Worm (Caenorhabditis elegans): ENCODE measurements around the gene mix-1.

DNA sequence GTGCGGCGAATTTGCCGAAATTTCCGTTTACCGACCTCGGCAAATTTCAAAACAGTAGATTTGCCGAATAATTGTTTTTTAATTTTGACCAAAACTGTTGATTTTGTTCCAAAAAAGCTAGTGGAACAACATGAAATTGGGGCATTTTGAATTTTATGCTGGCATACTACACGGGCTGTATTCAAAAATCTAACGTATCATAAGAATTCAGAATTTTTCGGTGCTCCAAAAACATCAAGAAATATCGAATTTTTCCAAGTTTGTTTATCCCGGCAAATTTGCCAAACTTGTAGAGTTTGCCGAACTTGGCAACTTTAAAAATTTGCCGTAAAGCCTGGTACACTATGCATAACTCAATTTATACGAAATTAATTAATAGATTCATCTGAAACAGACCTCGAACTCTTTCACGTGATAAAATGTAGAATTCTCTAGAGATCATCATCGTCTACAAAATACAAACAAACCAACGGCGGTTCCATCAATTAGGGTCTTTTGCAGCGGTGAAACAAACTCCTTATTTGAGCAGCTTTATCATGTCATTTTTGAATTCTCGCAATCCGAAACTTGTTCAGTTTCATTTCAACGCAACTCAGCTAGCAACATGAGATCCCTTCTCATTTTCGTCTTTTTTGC, 15.2 kb upstream of the mix-1 start, which contains the start of gene R06F6.14:
- no peak for TF ChIP-seq med-1 (GFP tag; optimal IDR thresholded peaks at IDR 0.05; ENCODE audit: insufficient read depth)
- no peak for TF ChIP-seq ztf-29 (GFP tag; IDR thresholded peaks at IDR 0.05)
- TF ChIP-seq cog-1 (tag; optimal IDR thresholded peaks at IDR 0.05): no peak
- no peak for TF ChIP-seq flt-1 (GFP tag; IDR thresholded peaks at IDR 0.05)
- no peak for TF ChIP-seq klf-2 (GFP tag; conservative IDR thresholded peaks at IDR 0.05)
- TF ChIP-seq ztf-23 (GFP tag; IDR thresholded peaks at IDR 0.05): no peak
- no peak for TF ChIP-seq tab-1 (GFP tag; IDR thresholded peaks at IDR 0.05)
- TF ChIP-seq ref-1 (GFP tag; conservative IDR thresholded peaks at IDR 0.05): no peak

Measured in whole organism, midembryonic.